Worm (Caenorhabditis elegans) whole organism, L3 larva: ENCODE measurements around the gene gdi-1.

Source experiments
- R02D3.7 ChIP-seq: fragments of 150-350 bp; optimal IDR thresholded peaks from 2 replicates; lab custom pipeline; 2014; ENCODE audit warnings: missing biosample characterization, missing genetic modification characterization
- ZK546.5 ChIP-seq: sonication (generic microtip); optimal IDR thresholded peaks from 2 replicates; lab custom pipeline; 2017; ENCODE audit warnings: missing biosample characterization, missing genetic modification characterization
- aly-2 ChIP-seq: fragments of 150-350 bp; optimal IDR thresholded peaks from 2 replicates; lab custom pipeline; 2014; ENCODE audit warnings: missing biosample characterization, missing genetic modification characterization
- ama-1 ChIP-seq: fragments of 150-350 bp; optimal IDR thresholded peaks from 2 replicates; lab custom pipeline; 2018
- ceh-16 ChIP-seq: sonication (generic microtip); optimal IDR thresholded peaks from 2 replicates; lab custom pipeline; 2017; ENCODE audit warnings: missing biosample characterization, missing genetic modification characterization
- ceh-28 ChIP-seq: fragments of 150-350 bp; optimal IDR thresholded peaks from 2 replicates; lab custom pipeline; 2014; ENCODE audit warnings: missing biosample characterization, missing genetic modification reagents, missing genetic modification characterization
- ceh-82 ChIP-seq: fragments of 150-350 bp; optimal IDR thresholded peaks from 2 replicates; lab custom pipeline; 2014; ENCODE audit warnings: missing biosample characterization, missing genetic modification characterization
- ceh-9 ChIP-seq: sonication (generic microtip); optimal IDR thresholded peaks from 2 replicates; lab custom pipeline; 2018; ENCODE audit warnings: missing biosample characterization, missing genetic modification characterization
- daf-12 ChIP-seq: fragments of 150-350 bp; optimal IDR thresholded peaks from 2 replicates; lab custom pipeline; 2014; ENCODE audit warnings: missing biosample characterization, missing genetic modification reagents, missing genetic modification characterization
- egl-27 ChIP-seq: sonication (generic microtip); optimal IDR thresholded peaks from 4 replicates; lab custom pipeline; 2017; ENCODE audit warnings: missing biosample characterization, missing genetic modification reagents, missing genetic modification characterization
- egl-5 ChIP-seq: fragments of 150-350 bp; optimal IDR thresholded peaks from 2 replicates; lab custom pipeline; 2017; ENCODE audit warnings: missing biosample characterization, missing genetic modification reagents, missing genetic modification characterization, inconsistent platforms
- elt-1 ChIP-seq: fragments of 150-350 bp; optimal IDR thresholded peaks from 2 replicates; lab custom pipeline; 2014; ENCODE audit warnings: missing biosample characterization, missing genetic modification characterization
- elt-2 ChIP-seq: sonication (generic microtip); optimal IDR thresholded peaks from 2 replicates; lab custom pipeline; 2016; ENCODE audit warnings: missing genetic modification reagents, mild to moderate bottlenecking, missing genetic modification characterization, missing compliant biosample characterization
- elt-3 ChIP-seq, 3 experiments: fragments of 150-350 bp in 1 of 3; sonication (generic microtip) in 2 of 3; optimal IDR thresholded peaks; 2 replicates in 2 of 3; 4 replicates in 1 of 3; lab custom pipeline; 2014 to 2017; ENCODE audit warnings: missing biosample characterization in 3 of 3, missing genetic modification characterization in 3 of 3
- eor-1 ChIP-seq, 2 experiments: fragments of 150-350 bp; optimal IDR thresholded peaks; 2 replicates each; lab custom pipeline; 2014 to 2018; ENCODE audit warnings: missing biosample characterization in 2 of 2, missing genetic modification characterization in 2 of 2
- fkh-10 ChIP-seq: sonication (generic microtip); optimal IDR thresholded peaks from 2 replicates; lab custom pipeline; 2017; ENCODE audit warnings: missing biosample characterization, missing genetic modification reagents, missing genetic modification characterization
- fkh-2 ChIP-seq: fragments of 150-350 bp; optimal IDR thresholded peaks from 2 replicates; lab custom pipeline; 2014; ENCODE audit warnings: missing biosample characterization, missing genetic modification reagents, missing genetic modification characterization
- fos-1 ChIP-seq: fragments of 150-350 bp; optimal IDR thresholded peaks from 2 replicates; lab custom pipeline; 2014; ENCODE audit warnings: missing biosample characterization, missing genetic modification characterization
- hmg-11 ChIP-seq: sonication (generic microtip); optimal IDR thresholded peaks from 2 replicates; lab custom pipeline; 2016; ENCODE audit warnings: missing genetic modification characterization, missing compliant biosample characterization
- jun-1 ChIP-seq: fragments of 150-350 bp; optimal IDR thresholded peaks from 2 replicates; lab custom pipeline; 2014; ENCODE audit warnings: missing biosample characterization, missing genetic modification reagents, missing genetic modification characterization
- lin-15B ChIP-seq: fragments of 150-350 bp; optimal IDR thresholded peaks from 2 replicates; lab custom pipeline; 2014; ENCODE audit warnings: missing biosample characterization, missing genetic modification characterization
- lin-39 ChIP-seq: fragments of 150-350 bp; optimal IDR thresholded peaks from 2 replicates; lab custom pipeline; 2018; ENCODE audit warnings: missing biosample characterization, missing genetic modification reagents, missing genetic modification characterization
- lsy-12 ChIP-seq: sonication (generic microtip); optimal IDR thresholded peaks from 2 replicates; lab custom pipeline; 2016; ENCODE audit warnings: mild to moderate bottlenecking, missing genetic modification characterization, missing compliant biosample characterization
- mdl-1 ChIP-seq: fragments of 150-350 bp; optimal IDR thresholded peaks from 2 replicates; lab custom pipeline; 2014; ENCODE audit warnings: missing biosample characterization, missing genetic modification characterization
- mml-1 ChIP-seq: fragments of 150-350 bp; sonication (generic microtip); optimal IDR thresholded peaks from 3 replicates; lab custom pipeline; 2014; ENCODE audit warnings: missing biosample characterization, missing genetic modification characterization
- nfya-1 ChIP-seq: sonication (generic microtip); optimal IDR thresholded peaks from 2 replicates; lab custom pipeline; 2017; ENCODE audit warnings: missing genetic modification characterization, mild to moderate bottlenecking, missing compliant biosample characterization, antibody characterized with exemption, moderate library complexity; ENCODE audit not compliant: insufficient read depth
- nhr-11 ChIP-seq: fragments of 150-350 bp; optimal IDR thresholded peaks from 2 replicates; lab custom pipeline; 2014; ENCODE audit warnings: missing biosample characterization, missing genetic modification characterization
- nhr-12 ChIP-seq: fragments of 150-350 bp; optimal IDR thresholded peaks from 2 replicates; lab custom pipeline; 2014; ENCODE audit warnings: missing biosample characterization, missing genetic modification characterization
- nhr-23 ChIP-seq: fragments of 150-350 bp; optimal IDR thresholded peaks from 2 replicates; lab custom pipeline; 2014; ENCODE audit warnings: missing biosample characterization, missing genetic modification reagents, missing genetic modification characterization
- nhr-237 ChIP-seq: fragments of 150-350 bp; optimal IDR thresholded peaks from 2 replicates; lab custom pipeline; 2014; ENCODE audit warnings: missing biosample characterization, missing genetic modification characterization
- nhr-25 ChIP-seq: sonication (generic microtip); optimal IDR thresholded peaks from 2 replicates; lab custom pipeline; 2017; ENCODE audit warnings: missing biosample characterization, missing genetic modification characterization
- nhr-28 ChIP-seq: fragments of 150-350 bp; optimal IDR thresholded peaks from 2 replicates; lab custom pipeline; 2014; ENCODE audit warnings: missing biosample characterization, missing genetic modification characterization
- nhr-43 ChIP-seq: sonication (generic microtip); optimal IDR thresholded peaks from 2 replicates; lab custom pipeline; 2016; ENCODE audit warnings: mild to moderate bottlenecking, missing genetic modification characterization, missing compliant biosample characterization; ENCODE audit not compliant: poor library complexity, severe bottlenecking
- nhr-67 ChIP-seq: fragments of 150-350 bp; optimal IDR thresholded peaks from 2 replicates; lab custom pipeline; 2014; ENCODE audit warnings: missing biosample characterization, missing genetic modification characterization
- nhr-76 ChIP-seq: fragments of 150-350 bp; sonication (generic microtip); optimal IDR thresholded peaks from 5 replicates; lab custom pipeline; 2014; ENCODE audit warnings: missing biosample characterization, missing genetic modification characterization
- nhr-77 ChIP-seq: fragments of 150-350 bp; optimal IDR thresholded peaks from 2 replicates; lab custom pipeline; 2014; ENCODE audit warnings: missing biosample characterization, missing genetic modification characterization
- pha-4 ChIP-seq: fragments of 150-350 bp; optimal IDR thresholded peaks from 2 replicates; lab custom pipeline; 2014; ENCODE audit warnings: missing biosample characterization, missing genetic modification reagents, missing genetic modification characterization
- pqm-1 ChIP-seq: fragments of 150-350 bp; optimal IDR thresholded peaks from 2 replicates; lab custom pipeline; 2017; ENCODE audit warnings: missing biosample characterization, missing genetic modification characterization, inconsistent platforms
- sea-2 ChIP-seq: fragments of 150-350 bp; sonication (generic microtip); optimal IDR thresholded peaks from 4 replicates; lab custom pipeline; 2014; ENCODE audit warnings: missing biosample characterization, missing genetic modification reagents, missing genetic modification characterization
- skn-1 ChIP-seq: fragments of 150-350 bp; optimal IDR thresholded peaks from 2 replicates; lab custom pipeline; 2014; ENCODE audit warnings: missing biosample characterization, missing genetic modification characterization
- snpc-4 ChIP-seq: fragments of 150-350 bp; optimal IDR thresholded peaks from 2 replicates; lab custom pipeline; 2014; ENCODE audit warnings: missing biosample characterization, missing genetic modification characterization
- tbx-2 ChIP-seq: sonication (generic microtip); optimal IDR thresholded peaks from 2 replicates; lab custom pipeline; 2016; ENCODE audit warnings: mild to moderate bottlenecking, missing genetic modification characterization, missing compliant biosample characterization
- unc-39 ChIP-seq: sonication (generic microtip); optimal IDR thresholded peaks from 4 replicates; lab custom pipeline; 2017; ENCODE audit warnings: missing biosample characterization, missing genetic modification characterization
- unc-62 ChIP-seq: fragments of 150-350 bp; sonication (generic microtip); optimal IDR thresholded peaks from 4 replicates; lab custom pipeline; 2014; ENCODE audit warnings: missing biosample characterization, missing genetic modification reagents, missing genetic modification characterization
- zag-1 ChIP-seq: fragments of 150-350 bp; optimal IDR thresholded peaks from 2 replicates; lab custom pipeline; 2014; ENCODE audit warnings: missing biosample characterization, missing genetic modification characterization
- ztf-11 ChIP-seq: fragments of 150-350 bp; optimal IDR thresholded peaks from 2 replicates; lab custom pipeline; 2014; ENCODE audit warnings: missing biosample characterization, missing genetic modification characterization
- ztf-4 ChIP-seq: fragments of 150-350 bp; optimal IDR thresholded peaks from 2 replicates; lab custom pipeline; 2014; ENCODE audit warnings: missing biosample characterization, missing genetic modification characterization

gdi-1 gene

DNA sequence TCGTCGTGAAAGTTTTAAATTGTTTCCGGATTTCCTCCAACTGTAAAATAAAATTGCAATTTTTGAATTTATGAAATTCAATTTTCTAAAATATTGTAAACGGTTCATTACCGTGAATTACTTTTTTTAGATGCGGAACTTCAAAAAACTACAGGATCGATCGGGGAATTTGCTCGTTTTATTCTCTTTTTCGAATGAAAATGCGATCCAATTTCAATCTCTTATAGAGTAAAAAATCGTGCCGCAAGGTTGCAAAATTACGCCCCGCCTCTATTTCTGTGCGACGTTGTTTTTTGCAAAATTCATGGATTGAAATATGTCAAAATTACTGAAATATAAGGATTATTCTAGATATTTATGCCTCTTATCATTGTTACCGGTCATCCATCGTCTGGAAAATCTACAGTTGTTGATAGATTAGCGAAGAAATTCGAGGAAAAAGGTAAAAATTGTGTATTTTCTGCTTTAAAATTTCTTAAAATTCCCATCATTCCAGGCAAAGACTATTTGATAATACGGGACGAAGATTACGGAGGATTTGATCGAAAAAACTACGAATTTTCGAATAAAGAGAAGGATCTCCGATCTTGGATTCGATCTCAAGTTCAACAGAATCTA is 23.4 kb downstream of the gdi-1 start, which contains the start of gene Y57G11C.43:
Gene Y57G11C.43, plus strand, starts transcription at position 224 of the 618 bp plus-strand sequence.
- TF ChIP-seq nhr-28 (tag; lab: Kevin White, UChicago) (no peak), skn-1 (tag; lab: Kevin White, UChicago) (no peak), unc-62 (GFP tag; lab: Kevin White, UChicago) (no peak), lin-39 (tag; lab: Kevin White, UChicago) (no peak), ama-1 (peak; percentile 43), zag-1 (tag; lab: Kevin White, UChicago) (no peak), nhr-237 (tag; lab: Kevin White, UChicago) (no peak), mdl-1 (tag; lab: Kevin White, UChicago) (no peak)
- TF ChIP-seq, all 47 proteins: peak for 1

DNA sequence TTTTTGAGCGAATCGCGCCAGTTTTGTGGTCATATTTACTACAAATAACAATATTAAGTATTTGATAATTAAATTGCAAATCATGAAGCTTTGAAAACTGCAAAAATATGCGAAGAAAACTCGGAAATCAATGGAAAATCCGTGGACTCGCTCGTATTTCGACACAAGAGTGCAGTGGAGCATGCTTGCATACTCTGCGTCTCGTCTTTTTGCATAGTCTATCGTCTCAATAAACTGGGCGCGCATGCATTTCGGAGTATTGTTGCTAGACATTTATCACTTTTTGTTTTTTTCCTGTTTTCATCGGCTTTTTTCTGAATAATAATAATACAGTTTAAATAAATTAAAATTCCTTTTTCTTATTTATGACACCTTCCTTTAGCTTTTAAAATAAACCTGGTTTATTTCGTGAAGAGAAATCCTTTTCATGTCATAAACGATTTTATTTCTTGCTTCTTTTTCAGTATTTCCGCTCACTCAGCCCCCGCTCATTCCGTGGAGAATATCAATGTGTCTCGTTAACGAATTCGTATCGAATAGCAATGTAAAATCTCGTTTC is 24.9 kb downstream of the gdi-1 start, which contains the start of the genes mrps-7 and Y57G11C.3:
Gene mrps-7, minus strand, starts transcription at position 38 of the 559 bp plus-strand sequence.
Gene Y57G11C.3, plus strand, starts transcription at position 509 of the 559 bp plus-strand sequence.
- TF ChIP-seq egl-5 (tag; lab: Kevin White, UChicago) (peak; percentile 95), nhr-237 (tag; lab: Kevin White, UChicago) (no peak), skn-1 (tag; lab: Kevin White, UChicago) (peak; percentile 93), egl-27 (tag; lab: Kevin White, UChicago) (peak; percentile 15), nfya-1 (tag; lab: Kevin White, UChicago) (peak; percentile 94), ztf-4 (tag; lab: Kevin White, UChicago) (peak; percentile 1), nhr-28 (tag; lab: Kevin White, UChicago) (no peak), lin-15B (tag; lab: Kevin White, UChicago) (peak; percentile 98), fkh-10 (GFP tag; lab: Kevin White, UChicago) (peak; percentile 45), unc-39 (tag; lab: Kevin White, UChicago) (no peak), zag-1 (tag; lab: Kevin White, UChicago) (no peak), nhr-76 (tag; lab: Kevin White, UChicago) (no peak), nhr-43 (tag; lab: Kevin White, UChicago) (peak; percentile 86), lin-39 (tag; lab: Kevin White, UChicago) (peak; percentile 87), jun-1 (tag; lab: Kevin White, UChicago) (peak; percentile 72), fos-1 (tag; lab: Kevin White, UChicago) (no peak), sea-2 (GFP tag; lab: Kevin White, UChicago) (no peak), pqm-1 (tag; lab: Kevin White, UChicago) (peak; percentile 88), mdl-1 (tag; lab: Kevin White, UChicago) (no peak), eor-1 (tag; optimal IDR thresholded peaks at IDR 0.05; lab: Kevin White, UChicago) (peak in 1 of 2 experiments; percentile 38), ceh-9 (no peak), ama-1 (peak; percentile 64), ceh-16 (tag; lab: Kevin White, UChicago) (no peak), daf-12 (tag; lab: Kevin White, UChicago) (no peak), snpc-4 (tag; lab: Kevin White, UChicago) (peak; percentile 84), ZK546.5 (tag; lab: Kevin White, UChicago) (peak; percentile 7), aly-2 (peak; percentile 12), ceh-82 (tag; lab: Kevin White, UChicago) (peak; percentile 84), nhr-67 (no peak), nhr-11 (tag; lab: Kevin White, UChicago) (peak; percentile 68), nhr-77 (tag; lab: Kevin White, UChicago) (peak; percentile 59), unc-62 (GFP tag; lab: Kevin White, UChicago) (peak; percentile 62), elt-1 (tag; lab: Kevin White, UChicago) (peak; percentile 68), fkh-2 (tag; lab: Kevin White, UChicago) (no peak), nhr-12 (tag; lab: Kevin White, UChicago) (no peak), ceh-28 (peak; percentile 80), elt-2 (tag; lab: Kevin White, UChicago) (peak; percentile 60), pha-4 (tag; lab: Kevin White, UChicago) (peak; percentile 96), elt-3 (tag; optimal IDR thresholded peaks at IDR 0.05; lab: Kevin White, UChicago) (no peak), hmg-11 (tag; lab: Kevin White, UChicago) (peak; percentile 82), tbx-2 (peak; percentile 60), mml-1 (tag; lab: Kevin White, UChicago) (no peak), R02D3.7 (tag; lab: Kevin White, UChicago) (peak; percentile 98), lsy-12 (tag; lab: Kevin White, UChicago) (peak; percentile 82), nhr-25 (tag; lab: Kevin White, UChicago) (peak; percentile 93), nhr-23 (peak; percentile 94), ztf-11 (tag; lab: Kevin White, UChicago) (no peak)
